Worm (Caenorhabditis elegans) whole organism, young adult: ENCODE measurements around the gene snt-5.

Experiments used
- C17E4.6 ChIP-seq: fragments of 200-800 bp; sonication (Bioruptor generic); IDR thresholded peaks from 2 replicates; pipeline ENCODE4 v1.3.6; 2022; ENCODE audit warnings: missing genetic modification reagents, missing genetic modification characterization, missing compliant biosample characterization
- ama-1 ChIP-seq, 3 experiments: fragments of 150-350 bp in 1 of 3; sonication (generic microtip) in 2 of 3; optimal IDR thresholded peaks; 2 replicates each; lab custom pipeline; 2014 to 2018; ENCODE audit warnings: missing biosample characterization in 2 of 3, missing genetic modification characterization in 2 of 3, missing genetic modification reagents in 2 of 3

DNA sequence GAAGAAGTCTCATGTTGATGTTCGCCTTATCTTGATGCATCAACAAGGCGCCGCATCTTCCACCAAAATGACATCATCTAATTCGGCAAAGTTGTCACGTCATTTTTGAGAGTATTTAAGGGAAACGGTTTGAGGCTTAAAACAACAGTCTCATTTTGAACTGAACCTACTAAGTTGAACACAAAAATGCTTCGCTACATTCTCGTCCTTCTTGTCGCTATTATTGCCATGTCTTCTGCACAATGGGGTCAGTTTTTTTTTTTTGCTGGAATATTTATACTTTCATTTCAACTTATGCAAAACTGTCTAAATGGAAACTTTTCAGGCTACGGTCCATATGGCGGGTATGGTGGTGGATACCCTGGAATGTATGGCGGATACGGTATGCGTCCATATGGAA lies 35.7 kb upstream of the snt-5 start, which contains the start of gene cnc-4:
- TF ChIP-seq C17E4.6 (GFP tag; lab: Robert Waterston, UW) (no peak), ama-1 (optimal IDR thresholded peaks at IDR 0.05; lab: Kevin White, UChicago) (no peak), ama-1 (GFP tag; optimal IDR thresholded peaks at IDR 0.05; lab: Kevin White, UChicago) (no peak)
